Worm (Caenorhabditis elegans): Measurements from ENCODE around the gene srbc-82.

DNA sequence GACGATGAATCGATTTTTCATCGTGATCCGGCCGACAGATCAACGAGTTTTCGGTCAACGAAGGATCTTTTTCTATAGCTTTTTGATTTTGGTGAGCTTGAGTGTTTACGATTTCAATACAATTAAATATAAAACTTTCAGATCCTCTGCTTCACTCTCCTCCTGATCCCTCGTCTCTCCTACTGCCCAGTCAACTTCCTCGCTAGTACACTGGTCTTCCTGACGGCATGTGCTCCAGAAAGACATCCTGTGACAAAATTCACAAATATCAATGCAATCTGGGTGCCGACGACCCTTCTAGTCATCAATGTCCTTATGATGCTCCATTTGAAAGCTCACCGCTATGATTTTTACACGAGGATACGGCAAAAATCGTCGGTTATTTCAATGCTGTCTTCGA is 8.0 kb downstream of the srbc-82 start:
- TF ChIP-seq nhr-76 (tag; optimal IDR thresholded peaks at IDR 0.05) (no peak), lin-13 (tag; optimal IDR thresholded peaks at IDR 0.05) (no peak), unc-120 (tag; optimal IDR thresholded peaks at IDR 0.05; ENCODE audit: poor library complexity, severe bottlenecking) (no peak), nhr-12 (tag; optimal IDR thresholded peaks at IDR 0.05) (no peak), elt-3 (tag; optimal IDR thresholded peaks at IDR 0.05) (no peak), nhr-237 (tag; optimal IDR thresholded peaks at IDR 0.05) (no peak), blmp-1 (tag; optimal IDR thresholded peaks at IDR 0.05) (no peak), ztf-11 (tag; optimal IDR thresholded peaks at IDR 0.05) (no peak), nhr-28 (tag; optimal IDR thresholded peaks at IDR 0.05) (no peak), mep-1 (tag; optimal IDR thresholded peaks at IDR 0.05) (no peak), cnd-1 (tag; optimal IDR thresholded peaks at IDR 0.05) (no peak), unc-39 (tag; optimal IDR thresholded peaks at IDR 0.05) (no peak)

Data from whole organism, mixed stage, embryonic.